Fruit fly (Drosophila melanogaster): ENCODE results near the gene INPP5E.
A peak's percentile ranks its signal among the peaks of the same experiment; 100 is the strongest.

The INPP5E gene

DNA sequence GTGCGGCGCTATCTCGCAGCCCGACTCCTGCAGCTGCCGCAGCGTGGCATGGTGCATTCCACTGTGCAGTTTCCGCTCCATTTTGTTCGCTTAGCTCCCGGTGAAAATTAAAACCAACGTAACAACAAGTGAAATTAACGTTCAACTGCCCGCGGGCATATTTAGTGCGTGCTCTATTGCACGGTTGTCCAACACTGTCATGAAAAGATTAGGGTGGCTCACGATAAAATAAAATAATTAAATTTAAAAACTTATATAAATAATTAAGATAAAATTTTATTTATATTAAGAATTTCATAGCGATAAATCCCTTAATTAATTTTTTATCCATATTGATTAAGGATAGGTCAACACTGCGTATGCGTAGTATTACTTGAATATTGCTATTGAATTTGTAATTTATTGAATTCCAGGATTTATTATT, 6.2 kb upstream of the INPP5E start, which contains the start of gene Pbgs (continued):
- TF ChIP-seq wdn (GFP tag; IDR thresholded peaks at IDR 0.05), result no peak
- no peak for TF ChIP-seq C15 (GFP tag; IDR thresholded peaks at IDR 0.05)
- TF ChIP-seq twi (tag; optimal IDR thresholded peaks at IDR 0.05), result no peak
- no peak for TF ChIP-seq odd (GFP tag; optimal IDR thresholded peaks at IDR 0.05)
- no peak for TF ChIP-seq Lhr (GFP tag; optimal IDR thresholded peaks at IDR 0.05)
- TF ChIP-seq hb (GFP tag; IDR thresholded peaks at IDR 0.05; ENCODE audit: partially characterized antibody), result no peak
- peak; percentile 55 for TF ChIP-seq E2f2 (GFP tag; IDR thresholded peaks at IDR 0.05)
- TF ChIP-seq oc (tag; optimal IDR thresholded peaks at IDR 0.05), result no peak
- TF ChIP-seq CG13894 (tag; optimal IDR thresholded peaks at IDR 0.05), result peak; percentile 20
- no peak for TF ChIP-seq wor (GFP tag; IDR thresholded peaks at IDR 0.05)
- no peak for TF ChIP-seq abd-A (tag; optimal IDR thresholded peaks at IDR 0.05)
- no peak for TF ChIP-seq fd64A (GFP tag; optimal IDR thresholded peaks at IDR 0.05)
- peak; percentile 85 for TF ChIP-seq CG10267 (tag; optimal IDR thresholded peaks at IDR 0.05)
- peak; percentile 7 for TF ChIP-seq ems (GFP tag; optimal IDR thresholded peaks at IDR 0.05)
- no peak for TF ChIP-seq Antp (GFP tag; optimal IDR thresholded peaks at IDR 0.05)
- TF ChIP-seq CG12942 (GFP tag; optimal IDR thresholded peaks at IDR 0.05), result no peak
- TF ChIP-seq CG4328 (GFP tag; optimal IDR thresholded peaks at IDR 0.05), result peak; percentile 28
- TF ChIP-seq tio (GFP tag; optimal IDR thresholded peaks at IDR 0.05), result no peak
- TF ChIP-seq run (tag; optimal IDR thresholded peaks at IDR 0.05), result no peak
- TF ChIP-seq CG11085 (GFP tag; IDR thresholded peaks at IDR 0.05), result no peak
- TF ChIP-seq crp (GFP tag; optimal IDR thresholded peaks at IDR 0.05), result no peak
- no peak; the same call in 1 of the 2 replicates for TF ChIP-seq CG13287 (GFP tag; IDR thresholded peaks at IDR 0.05; ENCODE audit: partially characterized antibody)
- no peak for TF ChIP-seq seq (GFP tag; IDR thresholded peaks at IDR 0.05)
- no peak for TF ChIP-seq Atf6 (GFP tag; IDR thresholded peaks at IDR 0.05)
- no peak for TF ChIP-seq Dll (GFP tag; IDR thresholded peaks at IDR 0.05; ENCODE audit: partially characterized antibody)
- no peak; the same call in 1 of the 2 replicates for TF ChIP-seq HLH3B (GFP tag; IDR thresholded peaks at IDR 0.05)
- no peak for TF ChIP-seq lola (GFP tag; optimal IDR thresholded peaks at IDR 0.05)
- TF ChIP-seq E2f1 (GFP tag; IDR thresholded peaks at IDR 0.05), result 0 out of 2 replicates have a peak, but pooled peaks have one; percentile 28
- no peak for TF ChIP-seq ase (GFP tag; IDR thresholded peaks at IDR 0.05)
- no peak for TF ChIP-seq grn (GFP tag; optimal IDR thresholded peaks at IDR 0.05)
- TF ChIP-seq CG4424 (GFP tag; optimal IDR thresholded peaks at IDR 0.05), result peak; percentile 53
- no peak for TF ChIP-seq nerfin-2 (GFP tag; IDR thresholded peaks at IDR 0.05; ENCODE audit: partially characterized antibody)
- TF ChIP-seq CG13296 (GFP tag; optimal IDR thresholded peaks at IDR 0.05), result peak; percentile 77
- peak in 1 of 2 experiments; percentile 45 for TF ChIP-seq Eip74EF (GFP tag; optimal IDR thresholded peaks at IDR 0.05)
- peak; percentile 37 for TF ChIP-seq exex (tag; optimal IDR thresholded peaks at IDR 0.05)
- TF ChIP-seq so (GFP tag; IDR thresholded peaks at IDR 0.05), result peak; percentile 23; the same call in 1 of the 3 replicates
- TF ChIP-seq CG15601 (tag; optimal IDR thresholded peaks at IDR 0.05), result peak; percentile 10
- TF ChIP-seq Lim3 (GFP tag; IDR thresholded peaks at IDR 0.05), result no peak
- TF ChIP-seq lab (GFP tag; optimal IDR thresholded peaks at IDR 0.05), result peak; percentile 76
- TF ChIP-seq chn (GFP tag; optimal IDR thresholded peaks at IDR 0.05), result no peak
- TF ChIP-seq Rfx (GFP tag; IDR thresholded peaks at IDR 0.05), result peak; percentile 58
- peak; percentile 75 for TF ChIP-seq row (GFP tag; IDR thresholded peaks at IDR 0.05)
- TF ChIP-seq MTF-1 (GFP tag; optimal IDR thresholded peaks at IDR 0.05; ENCODE audit: borderline replicate concordance), result peak; percentile 33
- peak; percentile 53 for TF ChIP-seq CG10147 (GFP tag; optimal IDR thresholded peaks at IDR 0.05)
- TF ChIP-seq CG2199 (GFP tag; IDR thresholded peaks at IDR 0.05), result 0 out of 3 replicates have a peak, but pooled peaks have one; percentile 44
- TF ChIP-seq usp (GFP tag; optimal IDR thresholded peaks at IDR 0.05), result no peak
- TF ChIP-seq CG12769 (tag; optimal IDR thresholded peaks at IDR 0.05), result no peak
- no peak for TF ChIP-seq CG11093 (GFP tag; IDR thresholded peaks at IDR 0.05)
- no peak for TF ChIP-seq CG10431 (GFP tag; optimal IDR thresholded peaks at IDR 0.05)
- TF ChIP-seq Dref (GFP tag; IDR thresholded peaks at IDR 0.05), result no peak

All from whole organism, embryonic.